Fruit fly (Drosophila melanogaster): ENCODE measurements around the gene CG34376.

Gene CG34376

dm6 chr3R:22421618-22422017 lies 26.3 kb upstream of the CG34376 start (continued):
- peak; percentile 80 for TF ChIP-seq Atf6 (GFP tag; IDR thresholded peaks at IDR 0.05)
- peak; percentile 84 for TF ChIP-seq Ada2b (GFP tag; IDR thresholded peaks at IDR 0.05)
- no peak for TF ChIP-seq CG4617 (GFP tag; optimal IDR thresholded peaks at IDR 0.05; ENCODE audit: borderline replicate concordance)
- no peak for TF ChIP-seq usp (GFP tag; optimal IDR thresholded peaks at IDR 0.05)
- no peak for TF ChIP-seq CG5180 (GFP tag; optimal IDR thresholded peaks at IDR 0.05)
- TF ChIP-seq Deaf1 (tag; optimal IDR thresholded peaks at IDR 0.05): no peak
- TF ChIP-seq CG6765 (GFP tag; optimal IDR thresholded peaks at IDR 0.05): no peak
- TF ChIP-seq gcm (GFP tag; optimal IDR thresholded peaks at IDR 0.05): peak; percentile 4
- TF ChIP-seq CG3995 (GFP tag; optimal IDR thresholded peaks at IDR 0.05): no peak
- peak; percentile 67 to 75 for TF ChIP-seq Pdp1 (GFP tag; optimal IDR thresholded peaks at IDR 0.05)
- TF ChIP-seq Fer2 (tag; optimal IDR thresholded peaks at IDR 0.05): peak; percentile 29
- TF ChIP-seq CG12769 (tag; optimal IDR thresholded peaks at IDR 0.05): no peak
- TF ChIP-seq CG30431 (GFP tag; optimal IDR thresholded peaks at IDR 0.05): no peak
- peak; percentile 89 for TF ChIP-seq slbo (GFP tag; IDR thresholded peaks at IDR 0.05)
- peak; percentile 69 for TF ChIP-seq CG2712 (tag; optimal IDR thresholded peaks at IDR 0.05)
- no peak for TF ChIP-seq crp (GFP tag; optimal IDR thresholded peaks at IDR 0.05)
- no peak for TF ChIP-seq CrebB (tag; optimal IDR thresholded peaks at IDR 0.05)
- TF ChIP-seq CG8478 (optimal IDR thresholded peaks at IDR 0.05): no peak
- TF ChIP-seq CG8359 (GFP tag; optimal IDR thresholded peaks at IDR 0.05; ENCODE audit: borderline replicate concordance): no peak
- TF ChIP-seq CG30403 (GFP tag; optimal IDR thresholded peaks at IDR 0.05): peak; percentile 62
- TF ChIP-seq CG3407 (GFP tag; optimal IDR thresholded peaks at IDR 0.05): no peak
- peak; percentile 62; the same call in 1 of the 2 replicates for TF ChIP-seq rib (GFP tag; IDR thresholded peaks at IDR 0.05)
- peak; percentile 50 for TF ChIP-seq bab2 (GFP tag; optimal IDR thresholded peaks at IDR 0.05)
- TF ChIP-seq CG10462 (GFP tag; optimal IDR thresholded peaks at IDR 0.05): no peak
- TF ChIP-seq CG11093 (GFP tag; IDR thresholded peaks at IDR 0.05): peak; percentile 53; the same call in 1 of the 3 replicates
- TF ChIP-seq hbn (GFP tag; IDR thresholded peaks at IDR 0.05; ENCODE audit: partially characterized antibody): no peak
- TF ChIP-seq CG7271 (tag; optimal IDR thresholded peaks at IDR 0.05): no peak
- no peak for TF ChIP-seq ems (GFP tag; optimal IDR thresholded peaks at IDR 0.05)
- TF ChIP-seq br (optimal IDR thresholded peaks at IDR 0.05): no peak
- TF ChIP-seq CG9215 (GFP tag; IDR thresholded peaks at IDR 0.05): peak; percentile 68
- TF ChIP-seq maf-S (GFP tag; optimal IDR thresholded peaks at IDR 0.05): peak; percentile 44
- no peak for TF ChIP-seq ro (GFP tag; IDR thresholded peaks at IDR 0.05)
- TF ChIP-seq Chrac-16 (GFP tag; optimal IDR thresholded peaks at IDR 0.05): peak; percentile 37
- peak; percentile 4 for TF ChIP-seq Six4 (GFP tag; optimal IDR thresholded peaks at IDR 0.05)
- TF ChIP-seq CG31441 (GFP tag; IDR thresholded peaks at IDR 0.05): peak; percentile 56
- TF ChIP-seq D (optimal IDR thresholded peaks at IDR 0.05): no peak
- TF ChIP-seq D (GFP tag; optimal IDR thresholded peaks at IDR 0.05): no peak
- no peak for TF ChIP-seq Abd-B (GFP tag; optimal IDR thresholded peaks at IDR 0.05)
- TF ChIP-seq scrt (GFP tag; optimal IDR thresholded peaks at IDR 0.05): peak; percentile 28
- TF ChIP-seq lilli (GFP tag; optimal IDR thresholded peaks at IDR 0.05): peak; percentile 64
- no peak for TF ChIP-seq CG17612 (GFP tag; IDR thresholded peaks at IDR 0.05)
- peak; percentile 26 for TF ChIP-seq CG4820 (GFP tag; optimal IDR thresholded peaks at IDR 0.05)
- TF ChIP-seq CG7745 (tag; optimal IDR thresholded peaks at IDR 0.05): no peak
- TF ChIP-seq peb (GFP tag; IDR thresholded peaks at IDR 0.05): no peak
- TF ChIP-seq Lim3 (GFP tag; IDR thresholded peaks at IDR 0.05): no peak
- peak; percentile 64; the same call in 1 of the 2 replicates for TF ChIP-seq danr (GFP tag; IDR thresholded peaks at IDR 0.05)
- TF ChIP-seq CG18619 (GFP tag; optimal IDR thresholded peaks at IDR 0.05): peak; percentile 30
- TF ChIP-seq pnt (GFP tag; optimal IDR thresholded peaks at IDR 0.05): no peak
- TF ChIP-seq CG6689 (GFP tag; IDR thresholded peaks at IDR 0.05): peak; percentile 71
- TF ChIP-seq CG13624 (GFP tag; optimal IDR thresholded peaks at IDR 0.05): peak; percentile 6
- peak; percentile 66 for TF ChIP-seq klu (GFP tag; IDR thresholded peaks at IDR 0.05)
- no peak for TF ChIP-seq CG11398 (GFP tag; optimal IDR thresholded peaks at IDR 0.05)
- peak; percentile 73 for TF ChIP-seq unpg (GFP tag; optimal IDR thresholded peaks at IDR 0.05)
